Worm (Caenorhabditis elegans) whole organism, young adult: ENCODE results near the gene luc-7L3.

Experiments
- B0035.1 ChIP-seq: sonication (generic microtip); optimal IDR thresholded peaks from 2 replicates; lab custom pipeline; 2016; ENCODE audit warnings: missing genetic modification characterization, mild to moderate bottlenecking, missing compliant biosample characterization, missing genotype, missing genetic modification reagents
- B0336.3 ChIP-seq: fragments of 200-800 bp; sonication (Bioruptor generic); IDR thresholded peaks from 2 replicates; pipeline ENCODE4 v1.3.6; 2022; ENCODE audit warnings: missing genetic modification characterization, missing compliant biosample characterization
- C06A6.2 ChIP-seq: fragments of 200-800 bp; sonication (Bioruptor generic); conservative IDR thresholded peaks from 2 replicates; pipeline ENCODE4 v1.3.6; 2022; ENCODE audit warnings: missing genetic modification characterization, missing compliant biosample characterization
- D2030.7 ChIP-seq: fragments of 200-800 bp; sonication (Bioruptor generic); IDR thresholded peaks from 2 replicates; pipeline ENCODE4 v1.3.6; 2022; ENCODE audit warnings: missing genetic modification reagents, missing genetic modification characterization, missing compliant biosample characterization
- F22D6.2 ChIP-seq: sonication (generic microtip); optimal IDR thresholded peaks from 2 replicates; lab custom pipeline; 2016; ENCODE audit warnings: mild to moderate bottlenecking, missing genetic modification characterization, missing compliant biosample characterization
- F23B12.7 ChIP-seq: sonication (generic microtip); optimal IDR thresholded peaks from 2 replicates; lab custom pipeline; 2017; ENCODE audit warnings: missing genetic modification characterization, mild to moderate bottlenecking, missing compliant biosample characterization, antibody characterized with exemption, moderate library complexity; ENCODE audit not compliant: insufficient read depth
- F33H1.4 ChIP-seq: fragments of 200-800 bp; sonication (Bioruptor generic); IDR thresholded peaks from 2 replicates; pipeline ENCODE4 v1.3.6; 2022; ENCODE audit warnings: missing genetic modification reagents, missing genetic modification characterization, missing compliant biosample characterization
- F39B2.1 ChIP-seq: fragments of 200-800 bp; sonication (Bioruptor generic); IDR thresholded peaks from 2 replicates; pipeline ENCODE4 v1.3.6; 2022; ENCODE audit warnings: missing genetic modification reagents, missing genetic modification characterization, missing compliant biosample characterization
- K12H6.12 ChIP-seq: fragments of 200-800 bp; sonication (Bioruptor generic); optimal IDR thresholded peaks from 2 replicates; lab custom pipeline; 2018; ENCODE audit warnings: mild to moderate bottlenecking, missing genetic modification characterization, missing compliant biosample characterization
- T07F8.4 ChIP-seq: sonication (generic microtip); optimal IDR thresholded peaks from 2 replicates; lab custom pipeline; 2016; ENCODE audit warnings: mild to moderate bottlenecking, missing genetic modification characterization, moderate library complexity, missing compliant biosample characterization
- Y56A3A.18 ChIP-seq: fragments of 200-800 bp; sonication (Bioruptor generic); IDR thresholded peaks from 2 replicates; pipeline ENCODE4 v1.3.6; 2022; ENCODE audit warnings: missing genetic modification reagents, missing genetic modification characterization, missing compliant biosample characterization
- Y67H2A.10 ChIP-seq: fragments of 200-800 bp; sonication (Bioruptor generic); conservative IDR thresholded peaks from 2 replicates; pipeline ENCODE4 v1.3.6; 2022; ENCODE audit warnings: missing genetic modification reagents, missing genetic modification characterization, missing compliant biosample characterization
- Y79H2A.3 ChIP-seq: fragments of 200-800 bp; sonication (Bioruptor generic); conservative IDR thresholded peaks from 2 replicates; pipeline ENCODE4 v1.3.6; 2022; ENCODE audit warnings: missing genetic modification reagents, missing genetic modification characterization, missing compliant biosample characterization
- athp-1 ChIP-seq: sonication (generic microtip); optimal IDR thresholded peaks from 2 replicates; lab custom pipeline; 2017; ENCODE audit warnings: mild to moderate bottlenecking, missing genetic modification characterization, missing compliant biosample characterization
- bed-1 ChIP-seq: fragments of 200-800 bp; sonication (Bioruptor generic); IDR thresholded peaks from 2 replicates; pipeline ENCODE4 v1.3.6; 2022; ENCODE audit warnings: missing genetic modification reagents, missing genetic modification characterization, missing compliant biosample characterization
- ceh-100 ChIP-seq: fragments of 200-800 bp; sonication (Bioruptor generic); IDR thresholded peaks from 2 replicates; pipeline ENCODE4 v1.3.6; 2022; ENCODE audit warnings: missing genetic modification reagents, missing genetic modification characterization, missing compliant biosample characterization
- chd-7 ChIP-seq: sonication (generic microtip); optimal IDR thresholded peaks from 2 replicates; lab custom pipeline; 2016; ENCODE audit warnings: mild to moderate bottlenecking, missing genetic modification characterization, moderate library complexity, missing compliant biosample characterization
- dpl-1 ChIP-seq: fragments of 150-350 bp; optimal IDR thresholded peaks from 2 replicates; lab custom pipeline; 2014; ENCODE audit warnings: missing biosample characterization, missing genetic modification reagents, missing genetic modification characterization
- efl-1 ChIP-seq: fragments of 150-350 bp; optimal IDR thresholded peaks from 2 replicates; lab custom pipeline; 2014; ENCODE audit warnings: missing biosample characterization, missing genetic modification reagents, missing genetic modification characterization
- hmg-1.2 ChIP-seq: fragments of 200-800 bp; sonication (Bioruptor generic); IDR thresholded peaks from 2 replicates; pipeline ENCODE4 v1.3.6; 2022; ENCODE audit warnings: missing genetic modification reagents, missing genetic modification characterization, missing compliant biosample characterization
- hrde-1 ChIP-seq: sonication (generic microtip); optimal IDR thresholded peaks from 2 replicates; lab custom pipeline; 2016; ENCODE audit warnings: missing genetic modification characterization, mild to moderate bottlenecking, missing compliant biosample characterization, moderate library complexity, missing genotype, missing genetic modification reagents, borderline replicate concordance
- let-607 ChIP-seq, 2 experiments: fragments of 200-800 bp in 1 of 2; sonication (Bioruptor generic) in 1 of 2; sonication (generic microtip) in 1 of 2; optimal IDR thresholded peaks; 2 replicates each; lab custom pipeline; 2016 to 2018; ENCODE audit warnings: mild to moderate bottlenecking in 2 of 2, missing compliant biosample characterization in 2 of 2, missing genetic modification characterization in 2 of 2, moderate library complexity in 2 of 2, missing genotype in 1 of 2
- lin-26 ChIP-seq: fragments of 200-800 bp; sonication (Bioruptor generic); IDR thresholded peaks from 2 replicates; pipeline ENCODE4 v1.3.6; 2022; ENCODE audit warnings: missing genetic modification reagents, missing genetic modification characterization, missing compliant biosample characterization
- lin-54 ChIP-seq: fragments of 200-800 bp; sonication (Bioruptor generic); optimal IDR thresholded peaks from 2 replicates; lab custom pipeline; 2018; ENCODE audit warnings: mild to moderate bottlenecking, missing genetic modification characterization, missing compliant biosample characterization
- lsl-1 ChIP-seq: fragments of 200-800 bp; sonication (Bioruptor generic); optimal IDR thresholded peaks from 2 replicates; lab custom pipeline; 2018; ENCODE audit warnings: mild to moderate bottlenecking, missing genetic modification characterization, moderate library complexity, missing compliant biosample characterization
- lsy-27 ChIP-seq: sonication (generic microtip); optimal IDR thresholded peaks from 2 replicates; lab custom pipeline; 2017; ENCODE audit warnings: missing genetic modification characterization, mild to moderate bottlenecking, missing compliant biosample characterization, antibody characterized with exemption, missing genotype, borderline replicate concordance; ENCODE audit not compliant: insufficient read depth
- madf-6 ChIP-seq: fragments of 200-800 bp; sonication (Bioruptor generic); IDR thresholded peaks from 2 replicates; pipeline ENCODE4 v1.3.6; 2022; ENCODE audit warnings: missing genetic modification reagents, missing genetic modification characterization, missing compliant biosample characterization
- mcd-1 ChIP-seq: fragments of 200-800 bp; sonication (Bioruptor generic); IDR thresholded peaks from 2 replicates; pipeline ENCODE4 v1.3.6; 2022; ENCODE audit warnings: missing genetic modification reagents, missing genetic modification characterization, missing compliant biosample characterization
- nfya-1 ChIP-seq: sonication (generic microtip); optimal IDR thresholded peaks from 2 replicates; lab custom pipeline; 2017; ENCODE audit warnings: antibody characterized with exemption, missing compliant biosample characterization, missing genetic modification characterization, borderline replicate concordance; ENCODE audit not compliant: insufficient read depth
- nfya-2 ChIP-seq: fragments of 200-800 bp; sonication (Bioruptor generic); IDR thresholded peaks from 2 replicates; pipeline ENCODE4 v1.3.6; 2022; ENCODE audit warnings: missing genetic modification reagents, missing genetic modification characterization, missing compliant biosample characterization
- nhr-120 ChIP-seq: fragments of 200-800 bp; sonication (Bioruptor generic); IDR thresholded peaks from 2 replicates; pipeline ENCODE4 v1.3.6; 2022; ENCODE audit warnings: missing genetic modification characterization, missing compliant biosample characterization
- nhr-80 ChIP-seq: sonication (generic microtip); optimal IDR thresholded peaks from 2 replicates; lab custom pipeline; 2016; ENCODE audit warnings: missing genetic modification characterization, missing compliant biosample characterization
- rcor-1 ChIP-seq: fragments of 200-800 bp; sonication (Bioruptor generic); IDR thresholded peaks from 2 replicates; pipeline ENCODE4 v1.3.6; 2022; ENCODE audit warnings: missing genetic modification reagents, missing genetic modification characterization, missing compliant biosample characterization
- snpc-3.4 ChIP-seq: sonication (generic microtip); optimal IDR thresholded peaks from 2 replicates; lab custom pipeline; 2017; ENCODE audit warnings: missing genetic modification characterization, mild to moderate bottlenecking, missing compliant biosample characterization, antibody characterized with exemption, moderate library complexity, missing genotype, missing genetic modification reagents
- zim-3 ChIP-seq: sonication (generic microtip); optimal IDR thresholded peaks from 2 replicates; lab custom pipeline; 2017; ENCODE audit warnings: mild to moderate bottlenecking, missing genetic modification characterization, moderate library complexity, missing compliant biosample characterization
- ztf-22 ChIP-seq: fragments of 200-800 bp; sonication (Bioruptor generic); optimal IDR thresholded peaks from 2 replicates; lab custom pipeline; 2018; ENCODE audit warnings: mild to moderate bottlenecking, missing genetic modification characterization, moderate library complexity, missing compliant biosample characterization
- ztf-26 ChIP-seq: sonication (generic microtip); optimal IDR thresholded peaks from 2 replicates; lab custom pipeline; 2017; ENCODE audit warnings: missing genetic modification characterization, missing compliant biosample characterization

Gene luc-7L3

ce11 chrII:122494-122893, 24.7 kb upstream of the luc-7L3 start:
- no peak for TF ChIP-seq C06A6.2 (GFP tag; lab: Robert Waterston, UW)
- TF ChIP-seq nhr-80: peak; percentile 65

ce11 chrII:122008-122407, 24.2 kb upstream of the luc-7L3 start:
- TF ChIP-seq K12H6.12 (tag; lab: Kevin White, UChicago) (no peak), F23B12.7 (tag; lab: Kevin White, UChicago) (no peak), dpl-1 (GFP tag; lab: Kevin White, UChicago) (no peak), ztf-22 (GFP tag; lab: Kevin White, UChicago) (no peak), F39B2.1 (GFP tag; lab: Robert Waterston, UW) (no peak), bed-1 (GFP tag; lab: Robert Waterston, UW) (no peak), hmg-1.2 (GFP tag; lab: Robert Waterston, UW) (peak; percentile 33; the same call in 1 of the 2 replicates)

- TF ChIP-seq Y67H2A.10 (GFP tag; lab: Robert Waterston, UW): no peak
- no peak for TF ChIP-seq D2030.7
- no peak for TF ChIP-seq let-607 (tag; optimal IDR thresholded peaks at IDR 0.05; lab: Kevin White, UChicago)
- no peak for TF ChIP-seq B0035.1 (tag; lab: Kevin White, UChicago)
- TF ChIP-seq F33H1.4 (GFP tag; lab: Robert Waterston, UW): no peak
- no peak for TF ChIP-seq lsy-27 (tag; lab: Kevin White, UChicago)
- TF ChIP-seq lin-26 (GFP tag; lab: Robert Waterston, UW): no peak
- TF ChIP-seq efl-1 (GFP tag; lab: Kevin White, UChicago): no peak
- no peak for TF ChIP-seq F22D6.2
- TF ChIP-seq rcor-1 (GFP tag; lab: Robert Waterston, UW): no peak
- no peak for TF ChIP-seq T07F8.4 (tag; lab: Kevin White, UChicago)
- no peak for TF ChIP-seq ceh-100
Measured at ce11 chrII:121121-121520, 23.3 kb upstream of the luc-7L3 start, which contains the start of gene K10B4.3. TSS of gene K10B4.3 (minus strand) at chrII:121221.

ce11 chrII:116916-117315, 19.1 kb upstream of the luc-7L3 start, which contains the start of gene srt-54:
TSS of gene srt-54 (plus strand) at chrII:117216.
- TF ChIP-seq Y56A3A.18 (GFP tag; lab: Robert Waterston, UW) (no peak), bed-1 (GFP tag; lab: Robert Waterston, UW) (no peak), madf-6 (GFP tag; lab: Robert Waterston, UW) (no peak), ztf-26 (tag; lab: Kevin White, UChicago) (no peak), hrde-1 (tag; lab: Kevin White, UChicago) (no peak), nhr-120 (GFP tag; lab: Robert Waterston, UW) (no peak), D2030.7 (no peak), zim-3 (tag; lab: Kevin White, UChicago) (no peak), Y79H2A.3 (GFP tag; lab: Robert Waterston, UW) (no peak), lin-54 (GFP tag; lab: Kevin White, UChicago) (no peak)

- TF ChIP-seq athp-1 (tag; lab: Kevin White, UChicago): no peak
- TF ChIP-seq lsl-1 (GFP tag; lab: Kevin White, UChicago): no peak
- no peak for TF ChIP-seq F39B2.1 (GFP tag; lab: Robert Waterston, UW)
- no peak for TF ChIP-seq snpc-3.4 (tag; lab: Kevin White, UChicago)
- no peak for TF ChIP-seq mcd-1 (GFP tag; lab: Robert Waterston, UW)
- TF ChIP-seq nfya-2 (GFP tag; lab: Robert Waterston, UW): no peak
- no peak for TF ChIP-seq B0336.3
- TF ChIP-seq nfya-1 (tag; lab: Kevin White, UChicago): no peak
- TF ChIP-seq zim-3 (tag; lab: Kevin White, UChicago): no peak
- no peak for TF ChIP-seq chd-7 (tag; lab: Kevin White, UChicago)
Measured at ce11 chrII:112231-112630, 14.4 kb upstream of the luc-7L3 start.
